Fruit fly (Drosophila melanogaster): ENCODE data around the gene cv.
A peak's percentile ranks its signal among the peaks of the same experiment; 100 is the strongest.

Gene cv

dm6 chrX:5648437-5648959 lies 41.3 kb upstream of the cv start, which contains the start of gene OtopLa (continued):
- TF ChIP-seq hkb (optimal IDR thresholded peaks at IDR 0.05) (no peak), hkb (GFP tag; IDR thresholded peaks at IDR 0.05) (peak; percentile 90), Tbp (GFP tag; optimal IDR thresholded peaks at IDR 0.05) (no peak), H15 (GFP tag; IDR thresholded peaks at IDR 0.05) (peak; percentile 76; the same call in 2 of the 3 replicates), sqz (GFP tag; optimal IDR thresholded peaks at IDR 0.05) (peak; percentile 58), CG15269 (tag; optimal IDR thresholded peaks at IDR 0.05) (peak; percentile 82), CrebB (tag; optimal IDR thresholded peaks at IDR 0.05) (peak; percentile 57), luna (GFP tag; optimal IDR thresholded peaks at IDR 0.05) (peak; percentile 0), CG3065 (GFP tag; optimal IDR thresholded peaks at IDR 0.05) (peak; percentile 34), CG8944 (GFP tag; optimal IDR thresholded peaks at IDR 0.05) (peak; percentile 72), CG17829 (tag; optimal IDR thresholded peaks at IDR 0.05) (peak; percentile 72), dmrt11E (tag; optimal IDR thresholded peaks at IDR 0.05) (peak; percentile 80), btn (GFP tag; optimal IDR thresholded peaks at IDR 0.05) (peak; percentile 71), HLHmδ (GFP tag; optimal IDR thresholded peaks at IDR 0.05) (no peak), sr (GFP tag; IDR thresholded peaks at IDR 0.05) (peak; percentile 49; the same call in 1 of the 3 replicates), CG4854 (GFP tag; optimal IDR thresholded peaks at IDR 0.05) (peak; percentile 69), unc-4 (GFP tag; IDR thresholded peaks at IDR 0.05; ENCODE audit: partially characterized antibody) (no peak), CG33213 (GFP tag; optimal IDR thresholded peaks at IDR 0.05) (peak; percentile 65), corto (GFP tag; optimal IDR thresholded peaks at IDR 0.05) (peak; percentile 4), CG18011 (GFP tag; optimal IDR thresholded peaks at IDR 0.05) (peak; percentile 20), tgo (GFP tag; IDR thresholded peaks at IDR 0.05) (peak; percentile 84), Eip74EF (GFP tag; optimal IDR thresholded peaks at IDR 0.05) (peak in 1 of 2 experiments; percentile 80), Spps (tag; optimal IDR thresholded peaks at IDR 0.05) (peak; percentile 69), CG9609 (GFP tag; optimal IDR thresholded peaks at IDR 0.05) (peak; percentile 71), Ptx1 (GFP tag; IDR thresholded peaks at IDR 0.05) (peak; percentile 88), HmgD (GFP tag; optimal IDR thresholded peaks at IDR 0.05) (peak; percentile 33), CG12769 (tag; optimal IDR thresholded peaks at IDR 0.05) (no peak), CG1233 (GFP tag; optimal IDR thresholded peaks at IDR 0.05) (peak; percentile 75), danr (GFP tag; IDR thresholded peaks at IDR 0.05) (peak; percentile 58), tna (GFP tag; IDR thresholded peaks at IDR 0.05; ENCODE audit: partially characterized antibody) (no peak), CG4707 (GFP tag; optimal IDR thresholded peaks at IDR 0.05) (peak; percentile 74), HHEX (GFP tag; optimal IDR thresholded peaks at IDR 0.05) (peak; percentile 73), sd (tag; optimal IDR thresholded peaks at IDR 0.05) (peak; percentile 46), tup (GFP tag; optimal IDR thresholded peaks at IDR 0.05) (peak; percentile 64), chinmo (GFP tag; IDR thresholded peaks at IDR 0.05; ENCODE audit: partially characterized antibody) (0 out of 4 replicates have a peak, but pooled peaks have one; percentile 9), cg (GFP tag; optimal IDR thresholded peaks at IDR 0.05) (no peak), al (GFP tag; IDR thresholded peaks at IDR 0.05) (peak; percentile 55; the same call in 1 of the 2 replicates), Jarid2 (GFP tag; optimal IDR thresholded peaks at IDR 0.05) (peak; percentile 41), CG14667 (GFP tag; IDR thresholded peaks at IDR 0.05) (peak; percentile 85), YL-1 (GFP tag; optimal IDR thresholded peaks at IDR 0.05) (peak; percentile 7), CG2678 (tag; optimal IDR thresholded peaks at IDR 0.05) (peak; percentile 86), wor (GFP tag; IDR thresholded peaks at IDR 0.05) (peak; percentile 78), gro (GFP tag; optimal IDR thresholded peaks at IDR 0.05) (peak; percentile 78), Hey (tag; optimal IDR thresholded peaks at IDR 0.05) (no peak), CG3995 (GFP tag; optimal IDR thresholded peaks at IDR 0.05) (no peak), NfI (GFP tag; optimal IDR thresholded peaks at IDR 0.05) (peak; percentile 81), fru (optimal IDR thresholded peaks at IDR 0.05) (no peak), CG10147 (GFP tag; optimal IDR thresholded peaks at IDR 0.05) (peak; percentile 84), Lpt (GFP tag; optimal IDR thresholded peaks at IDR 0.05) (no peak), CG16779 (GFP tag; IDR thresholded peaks at IDR 0.05) (peak; percentile 62; the same call in 1 of the 2 replicates)
